Fruit fly (Drosophila melanogaster): Measurements from ENCODE around the gene CG42688.

CG42688 gene

dm6 chr2L:19135955-19136677 is 46.5 kb downstream of the CG42688 start (continued):
- TF ChIP-seq dmrt11E (tag; optimal IDR thresholded peaks at IDR 0.05) (peak; percentile 61), Opbp (GFP tag; IDR thresholded peaks at IDR 0.05; ENCODE audit: partially characterized antibody) (no peak), CG3163 (GFP tag; optimal IDR thresholded peaks at IDR 0.05) (no peak), CG18599 (GFP tag; optimal IDR thresholded peaks at IDR 0.05) (peak; percentile 46), gro (GFP tag; optimal IDR thresholded peaks at IDR 0.05) (no peak), Side (GFP tag; optimal IDR thresholded peaks at IDR 0.05) (no peak), sisA (GFP tag; IDR thresholded peaks at IDR 0.05) (no peak), grn (GFP tag; optimal IDR thresholded peaks at IDR 0.05) (no peak), CG6654 (GFP tag; optimal IDR thresholded peaks at IDR 0.05) (no peak), jigr1 (GFP tag; IDR thresholded peaks at IDR 0.05) (no peak), CG2120 (GFP tag; optimal IDR thresholded peaks at IDR 0.05) (no peak), lbe (GFP tag; optimal IDR thresholded peaks at IDR 0.05) (peak; percentile 77), stwl (tag; optimal IDR thresholded peaks at IDR 0.05) (no peak), CG10565 (GFP tag; optimal IDR thresholded peaks at IDR 0.05) (no peak), Fer3 (tag; optimal IDR thresholded peaks at IDR 0.05) (no peak), CG8478 (optimal IDR thresholded peaks at IDR 0.05) (no peak), dysf (GFP tag; IDR thresholded peaks at IDR 0.05) (no peak), toy (GFP tag; IDR thresholded peaks at IDR 0.05) (no peak), ap (GFP tag; IDR thresholded peaks at IDR 0.05) (no peak), Adf1 (GFP tag; IDR thresholded peaks at IDR 0.05) (no peak), emc (GFP tag; optimal IDR thresholded peaks at IDR 0.05) (no peak), ro (GFP tag; IDR thresholded peaks at IDR 0.05) (no peak), fu2 (GFP tag; optimal IDR thresholded peaks at IDR 0.05) (no peak), chif (GFP tag; optimal IDR thresholded peaks at IDR 0.05) (peak in 1 of 2 experiments; percentile 6), CG11504 (tag; optimal IDR thresholded peaks at IDR 0.05) (peak; percentile 42), CG16815 (GFP tag; optimal IDR thresholded peaks at IDR 0.05) (no peak), CrebB (tag; optimal IDR thresholded peaks at IDR 0.05) (no peak), croc (GFP tag; conservative IDR thresholded peaks at IDR 0.05) (no peak), CG11456 (GFP tag; IDR thresholded peaks at IDR 0.05) (no peak), sqz (GFP tag; optimal IDR thresholded peaks at IDR 0.05) (no peak), CG12391 (tag; optimal IDR thresholded peaks at IDR 0.05) (peak; percentile 31), unc-4 (GFP tag; IDR thresholded peaks at IDR 0.05; ENCODE audit: partially characterized antibody) (no peak), slp2 (GFP tag; optimal IDR thresholded peaks at IDR 0.05) (peak; percentile 7), Ssrp (tag; optimal IDR thresholded peaks at IDR 0.05) (peak; percentile 6), pfk (GFP tag; optimal IDR thresholded peaks at IDR 0.05) (peak; percentile 89), her (GFP tag; optimal IDR thresholded peaks at IDR 0.05) (no peak), pho (GFP tag; optimal IDR thresholded peaks at IDR 0.05) (no peak), CG16863 (GFP tag; optimal IDR thresholded peaks at IDR 0.05) (no peak), lola (GFP tag; optimal IDR thresholded peaks at IDR 0.05) (peak in 1 of 3 experiments; percentile 12), btn (GFP tag; optimal IDR thresholded peaks at IDR 0.05) (no peak), crol (GFP tag; IDR thresholded peaks at IDR 0.05) (peak; percentile 58), CG14014 (GFP tag; IDR thresholded peaks at IDR 0.05) (no peak), ems (GFP tag; optimal IDR thresholded peaks at IDR 0.05) (no peak), lilli (GFP tag; optimal IDR thresholded peaks at IDR 0.05) (no peak), CG18262 (tag; optimal IDR thresholded peaks at IDR 0.05) (peak; percentile 43), abd-A (tag; optimal IDR thresholded peaks at IDR 0.05) (no peak), Hmr (GFP tag; optimal IDR thresholded peaks at IDR 0.05) (no peak), Antp (GFP tag; optimal IDR thresholded peaks at IDR 0.05) (no peak), CG4707 (GFP tag; optimal IDR thresholded peaks at IDR 0.05) (peak; percentile 87), bsh (GFP tag; optimal IDR thresholded peaks at IDR 0.05) (peak; percentile 32 to 50)

All from whole organism, embryonic.